Worm (Caenorhabditis elegans) whole organism, L3 larva: Measurements from ENCODE around the gene rabr-1.

Experiments
- R02D3.7 ChIP-seq: fragments of 150-350 bp; optimal IDR thresholded peaks from 2 replicates; lab custom pipeline; 2014; ENCODE audit warnings: missing biosample characterization, missing genetic modification characterization
- aly-2 ChIP-seq: fragments of 150-350 bp; optimal IDR thresholded peaks from 2 replicates; lab custom pipeline; 2014; ENCODE audit warnings: missing biosample characterization, missing genetic modification characterization
- ama-1 ChIP-seq: fragments of 150-350 bp; optimal IDR thresholded peaks from 2 replicates; lab custom pipeline; 2018
- ceh-28 ChIP-seq: fragments of 150-350 bp; optimal IDR thresholded peaks from 2 replicates; lab custom pipeline; 2014; ENCODE audit warnings: missing biosample characterization, missing genetic modification reagents, missing genetic modification characterization
- ceh-82 ChIP-seq: fragments of 150-350 bp; optimal IDR thresholded peaks from 2 replicates; lab custom pipeline; 2014; ENCODE audit warnings: missing biosample characterization, missing genetic modification characterization
- ceh-9 ChIP-seq: sonication (generic microtip); optimal IDR thresholded peaks from 2 replicates; lab custom pipeline; 2018; ENCODE audit warnings: missing biosample characterization, missing genetic modification characterization
- daf-12 ChIP-seq: fragments of 150-350 bp; optimal IDR thresholded peaks from 2 replicates; lab custom pipeline; 2014; ENCODE audit warnings: missing biosample characterization, missing genetic modification reagents, missing genetic modification characterization
- egl-27 ChIP-seq: sonication (generic microtip); optimal IDR thresholded peaks from 4 replicates; lab custom pipeline; 2017; ENCODE audit warnings: missing biosample characterization, missing genetic modification reagents, missing genetic modification characterization
- egl-5 ChIP-seq: fragments of 150-350 bp; optimal IDR thresholded peaks from 2 replicates; lab custom pipeline; 2017; ENCODE audit warnings: missing biosample characterization, missing genetic modification reagents, missing genetic modification characterization, inconsistent platforms
- elt-2 ChIP-seq: sonication (generic microtip); optimal IDR thresholded peaks from 2 replicates; lab custom pipeline; 2016; ENCODE audit warnings: missing genetic modification reagents, mild to moderate bottlenecking, missing genetic modification characterization, missing compliant biosample characterization
- fkh-10 ChIP-seq: sonication (generic microtip); optimal IDR thresholded peaks from 2 replicates; lab custom pipeline; 2017; ENCODE audit warnings: missing biosample characterization, missing genetic modification reagents, missing genetic modification characterization
- fkh-2 ChIP-seq: fragments of 150-350 bp; optimal IDR thresholded peaks from 2 replicates; lab custom pipeline; 2014; ENCODE audit warnings: missing biosample characterization, missing genetic modification reagents, missing genetic modification characterization
- hmg-11 ChIP-seq: sonication (generic microtip); optimal IDR thresholded peaks from 2 replicates; lab custom pipeline; 2016; ENCODE audit warnings: missing genetic modification characterization, missing compliant biosample characterization
- lin-15B ChIP-seq: fragments of 150-350 bp; optimal IDR thresholded peaks from 2 replicates; lab custom pipeline; 2014; ENCODE audit warnings: missing biosample characterization, missing genetic modification characterization
- lin-39 ChIP-seq: fragments of 150-350 bp; optimal IDR thresholded peaks from 2 replicates; lab custom pipeline; 2018; ENCODE audit warnings: missing biosample characterization, missing genetic modification reagents, missing genetic modification characterization
- mml-1 ChIP-seq: fragments of 150-350 bp; sonication (generic microtip); optimal IDR thresholded peaks from 3 replicates; lab custom pipeline; 2014; ENCODE audit warnings: missing biosample characterization, missing genetic modification characterization
- nhr-12 ChIP-seq: fragments of 150-350 bp; optimal IDR thresholded peaks from 2 replicates; lab custom pipeline; 2014; ENCODE audit warnings: missing biosample characterization, missing genetic modification characterization
- nhr-23 ChIP-seq: fragments of 150-350 bp; optimal IDR thresholded peaks from 2 replicates; lab custom pipeline; 2014; ENCODE audit warnings: missing biosample characterization, missing genetic modification reagents, missing genetic modification characterization
- nhr-237 ChIP-seq: fragments of 150-350 bp; optimal IDR thresholded peaks from 2 replicates; lab custom pipeline; 2014; ENCODE audit warnings: missing biosample characterization, missing genetic modification characterization
- nhr-25 ChIP-seq: sonication (generic microtip); optimal IDR thresholded peaks from 2 replicates; lab custom pipeline; 2017; ENCODE audit warnings: missing biosample characterization, missing genetic modification characterization
- nhr-28 ChIP-seq: fragments of 150-350 bp; optimal IDR thresholded peaks from 2 replicates; lab custom pipeline; 2014; ENCODE audit warnings: missing biosample characterization, missing genetic modification characterization
- nhr-43 ChIP-seq: sonication (generic microtip); optimal IDR thresholded peaks from 2 replicates; lab custom pipeline; 2016; ENCODE audit warnings: mild to moderate bottlenecking, missing genetic modification characterization, missing compliant biosample characterization; ENCODE audit not compliant: poor library complexity, severe bottlenecking
- nhr-67 ChIP-seq: fragments of 150-350 bp; optimal IDR thresholded peaks from 2 replicates; lab custom pipeline; 2014; ENCODE audit warnings: missing biosample characterization, missing genetic modification characterization
- nhr-76 ChIP-seq: fragments of 150-350 bp; sonication (generic microtip); optimal IDR thresholded peaks from 5 replicates; lab custom pipeline; 2014; ENCODE audit warnings: missing biosample characterization, missing genetic modification characterization
- nhr-77 ChIP-seq: fragments of 150-350 bp; optimal IDR thresholded peaks from 2 replicates; lab custom pipeline; 2014; ENCODE audit warnings: missing biosample characterization, missing genetic modification characterization
- pha-4 ChIP-seq: fragments of 150-350 bp; optimal IDR thresholded peaks from 2 replicates; lab custom pipeline; 2014; ENCODE audit warnings: missing biosample characterization, missing genetic modification reagents, missing genetic modification characterization
- pqm-1 ChIP-seq: fragments of 150-350 bp; optimal IDR thresholded peaks from 2 replicates; lab custom pipeline; 2017; ENCODE audit warnings: missing biosample characterization, missing genetic modification characterization, inconsistent platforms
- sea-2 ChIP-seq: fragments of 150-350 bp; sonication (generic microtip); optimal IDR thresholded peaks from 4 replicates; lab custom pipeline; 2014; ENCODE audit warnings: missing biosample characterization, missing genetic modification reagents, missing genetic modification characterization
- skn-1 ChIP-seq: fragments of 150-350 bp; optimal IDR thresholded peaks from 2 replicates; lab custom pipeline; 2014; ENCODE audit warnings: missing biosample characterization, missing genetic modification characterization
- snpc-4 ChIP-seq: fragments of 150-350 bp; optimal IDR thresholded peaks from 2 replicates; lab custom pipeline; 2014; ENCODE audit warnings: missing biosample characterization, missing genetic modification characterization
- tbx-2 ChIP-seq: sonication (generic microtip); optimal IDR thresholded peaks from 2 replicates; lab custom pipeline; 2016; ENCODE audit warnings: mild to moderate bottlenecking, missing genetic modification characterization, missing compliant biosample characterization
- zag-1 ChIP-seq: fragments of 150-350 bp; optimal IDR thresholded peaks from 2 replicates; lab custom pipeline; 2014; ENCODE audit warnings: missing biosample characterization, missing genetic modification characterization
- ztf-11 ChIP-seq: fragments of 150-350 bp; optimal IDR thresholded peaks from 2 replicates; lab custom pipeline; 2014; ENCODE audit warnings: missing biosample characterization, missing genetic modification characterization
- ztf-4 ChIP-seq: fragments of 150-350 bp; optimal IDR thresholded peaks from 2 replicates; lab custom pipeline; 2014; ENCODE audit warnings: missing biosample characterization, missing genetic modification characterization

rabr-1 gene

DNA sequence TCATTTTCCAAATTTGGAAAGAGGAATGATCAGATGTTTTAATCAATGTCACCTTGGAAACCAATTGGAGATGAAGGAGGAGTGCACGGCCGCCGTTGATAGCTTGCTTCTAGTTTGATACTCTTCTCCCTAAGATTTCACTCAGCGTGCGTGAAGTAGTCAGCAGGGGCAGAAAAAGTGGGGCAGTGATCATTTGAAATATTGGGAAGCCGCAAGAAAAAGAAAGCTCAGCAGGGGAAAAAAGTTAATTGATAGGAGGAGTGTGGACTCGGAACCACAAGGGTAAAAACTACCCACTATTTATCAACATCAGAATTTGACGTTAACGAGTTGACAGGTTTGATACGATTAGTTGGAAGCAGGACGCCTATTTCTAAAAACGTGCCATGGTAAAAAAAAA lies 12.5 kb downstream of the rabr-1 start, which contains the start of gene K02E10.7:
Gene K02E10.7, minus strand, starts transcription at position 101 of the 400 bp plus-strand sequence.
- TF ChIP-seq pha-4 (tag; lab: Kevin White, UChicago) = no peak
- no peak for TF ChIP-seq mml-1 (tag; lab: Kevin White, UChicago)
- TF ChIP-seq egl-5 (tag; lab: Kevin White, UChicago) = peak; percentile 50
- TF ChIP-seq tbx-2 = no peak
- no peak for TF ChIP-seq aly-2 (tag; lab: Kevin White, UChicago)
- TF ChIP-seq zag-1 = no peak

DNA sequence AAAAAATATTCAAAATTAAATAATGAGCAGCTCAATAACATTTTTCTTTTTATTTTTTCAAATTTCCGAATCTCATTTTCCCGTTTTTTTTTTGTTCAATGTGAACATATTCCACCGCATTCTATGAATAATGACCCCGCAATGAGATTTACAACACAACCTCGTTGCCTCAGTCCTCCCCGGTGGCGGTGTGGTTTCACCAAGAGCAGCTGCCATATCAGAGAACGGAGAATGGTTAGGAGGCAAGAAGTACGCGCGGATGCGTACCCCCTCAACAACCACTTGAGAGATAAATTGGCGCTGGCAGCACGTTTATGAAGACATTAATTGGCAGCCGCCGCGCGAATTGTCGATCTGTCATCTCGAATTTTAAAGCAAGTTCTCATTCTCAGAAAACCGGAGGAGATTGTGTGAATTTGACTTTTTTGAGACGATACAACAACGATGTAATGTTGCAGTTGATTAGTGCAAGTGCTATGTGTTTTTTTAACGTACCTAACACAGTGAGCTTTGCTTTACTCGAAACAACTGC lies 17.8 kb downstream of the rabr-1 start:
- TF ChIP-seq aly-2 (tag; lab: Kevin White, UChicago) = no peak
- TF ChIP-seq lin-39 (tag; lab: Kevin White, UChicago) = peak; percentile 21

DNA sequence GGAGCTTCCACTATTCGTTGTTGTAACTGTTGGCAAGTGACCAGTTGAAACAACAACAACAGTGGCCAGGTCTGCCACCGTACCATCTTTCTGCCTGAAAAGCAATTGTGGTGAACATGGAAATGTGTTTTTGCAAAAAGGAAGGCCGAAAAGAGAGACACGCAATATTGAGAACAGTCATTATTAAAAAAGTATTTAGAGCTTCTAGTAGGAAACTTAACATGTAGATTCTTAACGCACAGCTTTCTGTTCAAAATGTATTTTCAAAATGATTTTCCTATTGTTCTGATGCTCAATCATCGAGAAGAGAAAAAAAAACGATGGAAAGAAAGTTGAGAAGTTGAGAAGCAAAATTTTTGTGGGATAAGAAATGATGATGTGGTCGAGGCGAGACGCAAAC lies 19.2 kb downstream of the rabr-1 start, which contains the start of gene syg-1:
Gene syg-1, minus strand, starts transcription at position 101 of the 400 bp plus-strand sequence.
- no peak for TF ChIP-seq egl-27 (tag; lab: Kevin White, UChicago)
- no peak for TF ChIP-seq skn-1 (tag; lab: Kevin White, UChicago)
- no peak for TF ChIP-seq sea-2 (GFP tag; lab: Kevin White, UChicago)
- TF ChIP-seq nhr-28 (tag; lab: Kevin White, UChicago) = no peak
- TF ChIP-seq nhr-237 (tag; lab: Kevin White, UChicago) = no peak
- no peak for TF ChIP-seq nhr-12
- no peak for TF ChIP-seq fkh-2
- no peak for TF ChIP-seq elt-2 (tag; lab: Kevin White, UChicago)
- TF ChIP-seq ztf-11 (tag; lab: Kevin White, UChicago) = no peak

DNA sequence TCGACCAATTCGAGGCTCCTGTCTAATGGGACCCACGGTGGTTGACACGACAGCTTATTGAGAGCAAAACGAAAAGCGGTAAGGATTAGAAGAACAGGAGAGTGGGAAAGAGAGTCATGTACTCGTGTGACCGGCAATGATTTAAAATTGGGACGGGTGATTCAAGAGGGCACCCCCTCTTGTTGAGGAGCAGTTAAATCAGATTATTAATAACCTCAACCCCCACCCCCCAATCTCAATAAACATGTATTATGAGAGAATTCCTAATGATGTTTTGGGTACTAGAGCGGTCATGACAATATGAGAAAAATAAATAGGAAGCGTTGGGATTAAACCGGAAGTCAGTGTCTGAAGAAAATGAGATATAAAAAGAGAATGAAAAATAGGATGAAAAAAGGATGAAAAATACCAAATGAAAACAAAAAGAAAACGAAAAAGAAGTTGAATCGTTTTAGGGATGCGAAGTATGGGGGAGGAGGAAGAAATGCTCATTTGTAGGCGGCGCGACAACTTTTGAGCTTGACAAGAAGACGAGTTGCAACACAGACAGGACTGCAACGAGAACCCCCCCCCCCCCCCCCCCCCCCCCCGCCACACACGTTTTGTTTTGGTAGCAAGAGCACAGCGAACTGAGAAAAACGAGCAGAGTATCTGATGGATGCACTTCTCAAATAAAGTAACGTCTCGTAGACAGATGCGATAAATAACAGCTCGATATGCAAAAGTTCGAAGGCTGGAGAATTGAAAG lies 21.1 kb downstream of the rabr-1 start:
- no peak for TF ChIP-seq fkh-2
- TF ChIP-seq ceh-28 (tag; lab: Kevin White, UChicago) = no peak
- TF ChIP-seq nhr-67 (tag; lab: Kevin White, UChicago) = no peak
- TF ChIP-seq, all 47 proteins: peak for 0

DNA sequence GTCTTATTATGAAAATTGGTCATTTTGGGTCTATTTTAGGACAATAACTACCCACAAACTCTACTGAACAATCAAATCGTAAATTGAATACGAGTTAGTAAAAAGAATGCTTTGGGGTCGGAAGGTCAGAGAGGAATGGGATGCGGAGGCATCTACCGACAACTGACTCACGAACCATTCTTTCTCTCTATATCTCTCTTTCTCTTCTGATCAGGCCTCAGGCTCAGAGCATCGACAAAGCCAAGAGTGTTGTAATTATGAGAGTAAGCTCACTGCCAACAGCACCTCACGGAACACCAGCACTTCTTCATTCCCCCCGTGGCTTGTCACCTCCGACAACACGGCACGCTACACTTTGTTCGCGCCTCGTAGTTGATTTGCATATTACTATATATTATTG lies 24.5 kb downstream of the rabr-1 start:
- TF ChIP-seq tbx-2 (no peak), egl-27 (tag; lab: Kevin White, UChicago) (no peak), sea-2 (GFP tag; lab: Kevin White, UChicago) (no peak), nhr-25 (tag; lab: Kevin White, UChicago) (no peak), ama-1 (lab: Kevin White, UChicago) (no peak), nhr-28 (tag; lab: Kevin White, UChicago) (no peak), elt-2 (tag; lab: Kevin White, UChicago) (no peak), R02D3.7 (tag; lab: Kevin White, UChicago) (no peak), fkh-10 (no peak), ceh-9 (tag; lab: Kevin White, UChicago) (no peak), nhr-237 (tag; lab: Kevin White, UChicago) (no peak), lin-15B (tag; lab: Kevin White, UChicago) (no peak), nhr-67 (tag; lab: Kevin White, UChicago) (no peak), snpc-4 (no peak), ceh-82 (tag; lab: Kevin White, UChicago) (no peak), aly-2 (tag; lab: Kevin White, UChicago) (no peak), hmg-11 (tag; lab: Kevin White, UChicago) (no peak), nhr-77 (tag; lab: Kevin White, UChicago) (no peak), nhr-23 (no peak)

DNA sequence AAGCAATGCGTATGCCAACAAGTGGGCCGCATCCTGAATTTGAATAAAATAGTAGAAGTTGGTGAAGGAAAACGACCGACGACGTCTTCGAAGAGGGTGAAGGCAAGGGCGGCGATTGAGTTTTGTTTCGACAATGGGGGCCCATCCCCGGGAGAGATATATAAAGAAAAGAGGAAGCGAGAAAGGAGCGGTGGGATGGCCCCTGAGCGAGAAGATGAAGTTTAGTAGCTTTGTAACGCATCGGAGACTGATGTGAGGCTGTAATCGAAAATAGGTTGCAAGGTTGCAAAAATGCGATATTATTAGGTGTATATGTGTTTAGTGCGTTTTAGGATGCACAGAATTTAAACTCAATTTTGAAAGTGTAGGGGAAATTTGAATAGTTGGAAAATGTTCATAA lies 26.7 kb downstream of the rabr-1 start:
- TF ChIP-seq nhr-25 (tag; lab: Kevin White, UChicago) = no peak
- TF ChIP-seq ama-1 (lab: Kevin White, UChicago) = no peak
- no peak for TF ChIP-seq ztf-4
- TF ChIP-seq egl-27 (tag; lab: Kevin White, UChicago) = no peak
- TF ChIP-seq nhr-67 (tag; lab: Kevin White, UChicago) = no peak
- TF ChIP-seq sea-2 (GFP tag; lab: Kevin White, UChicago) = no peak
- TF ChIP-seq skn-1 (tag; lab: Kevin White, UChicago) = no peak
- TF ChIP-seq nhr-77 (tag; lab: Kevin White, UChicago) = no peak
- TF ChIP-seq nhr-43 (tag; lab: Kevin White, UChicago) = no peak
- no peak for TF ChIP-seq pqm-1 (tag; lab: Kevin White, UChicago)
- TF ChIP-seq nhr-12 = no peak
- TF ChIP-seq ceh-9 (tag; lab: Kevin White, UChicago) = no peak
- no peak for TF ChIP-seq mml-1 (tag; lab: Kevin White, UChicago)
- no peak for TF ChIP-seq daf-12 (tag; lab: Kevin White, UChicago)
- no peak for TF ChIP-seq nhr-76
- TF ChIP-seq hmg-11 (tag; lab: Kevin White, UChicago) = no peak
